Fruit fly (Drosophila melanogaster): ENCODE results near the gene HGTX.

Gene HGTX

DNA sequence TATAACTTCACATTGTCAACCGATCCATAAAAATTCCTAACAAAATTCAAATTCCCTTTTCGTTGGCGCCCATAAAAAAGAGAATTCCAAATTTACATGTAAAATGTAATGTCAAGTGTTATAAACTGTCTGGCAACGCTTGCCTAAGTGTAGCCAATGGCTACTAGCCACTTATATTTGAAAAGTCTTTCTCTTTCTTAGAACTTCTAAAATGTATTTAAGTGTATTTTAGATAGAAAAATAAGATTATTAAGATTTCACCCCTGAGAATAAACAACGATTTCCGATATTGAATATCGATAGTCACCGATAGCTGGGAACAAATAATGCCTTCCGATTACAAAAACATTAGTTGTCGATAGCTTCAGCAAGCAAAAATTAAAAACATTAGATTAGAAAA is 39.7 kb downstream of the HGTX start, which contains the start of gene CG34039 (continued):
- peak; percentile 61; the same call in 1 of the 3 replicates for TF ChIP-seq mld (GFP tag; IDR thresholded peaks at IDR 0.05; ENCODE audit: partially characterized antibody)
- TF ChIP-seq crp (GFP tag; optimal IDR thresholded peaks at IDR 0.05): no peak
- peak; percentile 93 for TF ChIP-seq Nf-YC (tag; optimal IDR thresholded peaks at IDR 0.05)
- TF ChIP-seq YL-1 (GFP tag; optimal IDR thresholded peaks at IDR 0.05): peak; percentile 11
- TF ChIP-seq gfzf (GFP tag; optimal IDR thresholded peaks at IDR 0.05): peak; percentile 24
- TF ChIP-seq CG3281 (GFP tag; optimal IDR thresholded peaks at IDR 0.05): peak; percentile 13
- TF ChIP-seq CG9727 (GFP tag; optimal IDR thresholded peaks at IDR 0.05): no peak
- peak; percentile 74 for TF ChIP-seq CTCF (GFP tag; optimal IDR thresholded peaks at IDR 0.05)
- no peak for TF ChIP-seq Gug (GFP tag; IDR thresholded peaks at IDR 0.05)
- no peak for TF ChIP-seq CG7357 (GFP tag; IDR thresholded peaks at IDR 0.05)
- peak; percentile 21 for TF ChIP-seq Max (GFP tag; optimal IDR thresholded peaks at IDR 0.05)
- TF ChIP-seq sc (optimal IDR thresholded peaks at IDR 0.05): no peak
- no peak for TF ChIP-seq sc (GFP tag; optimal IDR thresholded peaks at IDR 0.05)
- TF ChIP-seq CG31365 (tag; optimal IDR thresholded peaks at IDR 0.05): no peak
- peak; percentile 78 for TF ChIP-seq gsb-n (tag; optimal IDR thresholded peaks at IDR 0.05)
- peak; percentile 99 for TF ChIP-seq Dll (GFP tag; IDR thresholded peaks at IDR 0.05; ENCODE audit: partially characterized antibody)
- no peak for TF ChIP-seq HLHmδ (GFP tag; optimal IDR thresholded peaks at IDR 0.05)
- TF ChIP-seq Rfx (GFP tag; IDR thresholded peaks at IDR 0.05): no peak
- TF ChIP-seq sd (tag; optimal IDR thresholded peaks at IDR 0.05): peak; percentile 65
- TF ChIP-seq tap (tag; optimal IDR thresholded peaks at IDR 0.05): no peak
- TF ChIP-seq disco-r (GFP tag; optimal IDR thresholded peaks at IDR 0.05): no peak
- no peak for TF ChIP-seq NFAT (GFP tag; IDR thresholded peaks at IDR 0.05)
- no peak for TF ChIP-seq esg (GFP tag; conservative IDR thresholded peaks at IDR 0.05)
- no peak for TF ChIP-seq gt (GFP tag; IDR thresholded peaks at IDR 0.05)
- no peak for TF ChIP-seq lola (GFP tag; optimal IDR thresholded peaks at IDR 0.05)
- peak; percentile 6 for TF ChIP-seq lbe (GFP tag; optimal IDR thresholded peaks at IDR 0.05)
- peak; percentile 33 for TF ChIP-seq CoRest (tag; optimal IDR thresholded peaks at IDR 0.05)
- no peak for TF ChIP-seq Blimp-1 (GFP tag; optimal IDR thresholded peaks at IDR 0.05)
- no peak for TF ChIP-seq stc (GFP tag; IDR thresholded peaks at IDR 0.05)
- peak; percentile 69 for TF ChIP-seq phol (tag; optimal IDR thresholded peaks at IDR 0.05)
- TF ChIP-seq CG11504 (tag; optimal IDR thresholded peaks at IDR 0.05): peak; percentile 44
- TF ChIP-seq Deaf1 (tag; optimal IDR thresholded peaks at IDR 0.05): no peak
- 0 out of 2 replicates have a peak, but pooled peaks have one; percentile 19 for TF ChIP-seq CG4360 (GFP tag; IDR thresholded peaks at IDR 0.05)
- peak; percentile 13 for TF ChIP-seq exex (tag; optimal IDR thresholded peaks at IDR 0.05)
- no peak for TF ChIP-seq GATAe (GFP tag; conservative IDR thresholded peaks at IDR 0.05)
- TF ChIP-seq CG42726 (GFP tag; IDR thresholded peaks at IDR 0.05; ENCODE audit: partially characterized antibody): peak; percentile 74; the same call in 1 of the 2 replicates
- peak; percentile 50 for TF ChIP-seq CG8290 (GFP tag; optimal IDR thresholded peaks at IDR 0.05)
- TF ChIP-seq CG8290 (tag; optimal IDR thresholded peaks at IDR 0.05): peak in 1 of 2 experiments; percentile 70
- peak; percentile 94 for TF ChIP-seq vnd (GFP tag; IDR thresholded peaks at IDR 0.05; ENCODE audit: partially characterized antibody)
- peak; percentile 96 for TF ChIP-seq bbx (GFP tag; IDR thresholded peaks at IDR 0.05; ENCODE audit: partially characterized antibody)
- TF ChIP-seq corto (GFP tag; optimal IDR thresholded peaks at IDR 0.05): no peak
- TF ChIP-seq CG2712 (tag; optimal IDR thresholded peaks at IDR 0.05): peak; percentile 58
- peak; percentile 97 for TF ChIP-seq E2f2 (GFP tag; IDR thresholded peaks at IDR 0.05)
- TF ChIP-seq CG3995 (GFP tag; optimal IDR thresholded peaks at IDR 0.05): peak; percentile 91
- no peak for TF ChIP-seq CG16815 (GFP tag; optimal IDR thresholded peaks at IDR 0.05)
- peak; percentile 9 for TF ChIP-seq CG17568 (GFP tag; optimal IDR thresholded peaks at IDR 0.05)
- peak; percentile 25 for TF ChIP-seq CG1603 (tag; optimal IDR thresholded peaks at IDR 0.05)
- TF ChIP-seq CG2129 (GFP tag; IDR thresholded peaks at IDR 0.05; ENCODE audit: partially characterized antibody): peak; percentile 93
- peak; percentile 93 for TF ChIP-seq tna (GFP tag; IDR thresholded peaks at IDR 0.05; ENCODE audit: partially characterized antibody)
- TF ChIP-seq Sry-β (GFP tag; optimal IDR thresholded peaks at IDR 0.05): no peak
